Fruit fly (Drosophila melanogaster): ENCODE data around the gene CG14143.

The CG14143 gene

dm6 chr3L:11096195-11096908 is 38.4 kb upstream of the CG14143 start, which contains the start of the genes CG46439, Iyd and CG33947 (continued):
- TF ChIP-seq Doc2 (GFP tag; IDR thresholded peaks at IDR 0.05), result no peak
- no peak for TF ChIP-seq nerfin-1 (tag; optimal IDR thresholded peaks at IDR 0.05)
- TF ChIP-seq tll (GFP tag; optimal IDR thresholded peaks at IDR 0.05), result no peak
- TF ChIP-seq CG7556 (GFP tag; optimal IDR thresholded peaks at IDR 0.05), result peak; percentile 24
- peak; percentile 37 for TF ChIP-seq CG2116 (GFP tag; optimal IDR thresholded peaks at IDR 0.05)
- TF ChIP-seq CG15011 (GFP tag; optimal IDR thresholded peaks at IDR 0.05), result no peak
- no peak for TF ChIP-seq repo (GFP tag; optimal IDR thresholded peaks at IDR 0.05)
- no peak for TF ChIP-seq zf30C (GFP tag; optimal IDR thresholded peaks at IDR 0.05)
- peak; percentile 24; the same call in 1 of the 2 replicates for TF ChIP-seq CG6689 (GFP tag; IDR thresholded peaks at IDR 0.05)
- TF ChIP-seq CG43689 (GFP tag; IDR thresholded peaks at IDR 0.05), result no peak
- TF ChIP-seq bsh (GFP tag; optimal IDR thresholded peaks at IDR 0.05), result peak in 1 of 2 experiments; percentile 77
- no peak for TF ChIP-seq gro (GFP tag; optimal IDR thresholded peaks at IDR 0.05)
- no peak for TF ChIP-seq CG9215 (GFP tag; IDR thresholded peaks at IDR 0.05)
- no peak for TF ChIP-seq sima (GFP tag; optimal IDR thresholded peaks at IDR 0.05)
- TF ChIP-seq row (GFP tag; IDR thresholded peaks at IDR 0.05), result peak; percentile 35; the same call in 1 of the 3 replicates
- no peak for TF ChIP-seq wdn (GFP tag; IDR thresholded peaks at IDR 0.05)
- peak; percentile 93 for TF ChIP-seq Myb (GFP tag; optimal IDR thresholded peaks at IDR 0.05)
- peak; percentile 23 for TF ChIP-seq CTCF (GFP tag; optimal IDR thresholded peaks at IDR 0.05)
- peak; percentile 60 for TF ChIP-seq sqz (GFP tag; optimal IDR thresholded peaks at IDR 0.05)
- TF ChIP-seq CG7786 (GFP tag; optimal IDR thresholded peaks at IDR 0.05), result no peak
- no peak for TF ChIP-seq Ada2b (GFP tag; IDR thresholded peaks at IDR 0.05)
- no peak for TF ChIP-seq CG30403 (GFP tag; optimal IDR thresholded peaks at IDR 0.05)
- TF ChIP-seq luna (GFP tag; optimal IDR thresholded peaks at IDR 0.05), result no peak
- no peak for TF ChIP-seq CG11398 (GFP tag; optimal IDR thresholded peaks at IDR 0.05)
- peak; percentile 37; the same call in 1 of the 2 replicates for TF ChIP-seq Bgb (GFP tag; IDR thresholded peaks at IDR 0.05; ENCODE audit: partially characterized antibody)
- TF ChIP-seq Taf1 (GFP tag; IDR thresholded peaks at IDR 0.05), result no peak
- peak; percentile 70 to 93 for TF ChIP-seq crp (GFP tag; optimal IDR thresholded peaks at IDR 0.05)
- TF ChIP-seq Lim3 (GFP tag; IDR thresholded peaks at IDR 0.05), result no peak
- no peak for TF ChIP-seq hkb (optimal IDR thresholded peaks at IDR 0.05)
- TF ChIP-seq hkb (GFP tag; IDR thresholded peaks at IDR 0.05), result peak; percentile 37; the same call in 1 of the 2 replicates
- TF ChIP-seq E2f1 (GFP tag; IDR thresholded peaks at IDR 0.05), result peak; percentile 55; the same call in 1 of the 2 replicates
- 0 out of 3 replicates have a peak, but pooled peaks have one; percentile 6 for TF ChIP-seq Optix (GFP tag; IDR thresholded peaks at IDR 0.05)
- TF ChIP-seq dan (GFP tag; IDR thresholded peaks at IDR 0.05), result no peak
- TF ChIP-seq fd102C (GFP tag; optimal IDR thresholded peaks at IDR 0.05), result no peak
- no peak for TF ChIP-seq slou (GFP tag; optimal IDR thresholded peaks at IDR 0.05)
- 0 out of 3 replicates have a peak, but pooled peaks have one; percentile 31 for TF ChIP-seq Doc3 (GFP tag; IDR thresholded peaks at IDR 0.05; ENCODE audit: partially characterized antibody)
- no peak for TF ChIP-seq gsb (GFP tag; IDR thresholded peaks at IDR 0.05)
- TF ChIP-seq dimm (GFP tag; IDR thresholded peaks at IDR 0.05), result no peak
- no peak for TF ChIP-seq p53 (GFP tag; optimal IDR thresholded peaks at IDR 0.05)
- no peak for TF ChIP-seq Hsf (GFP tag; optimal IDR thresholded peaks at IDR 0.05)
- TF ChIP-seq CG4854 (GFP tag; optimal IDR thresholded peaks at IDR 0.05), result no peak
- TF ChIP-seq CG4360 (GFP tag; IDR thresholded peaks at IDR 0.05), result peak; percentile 38; the same call in 1 of the 2 replicates
- TF ChIP-seq CG11560 (tag; IDR thresholded peaks at IDR 0.05), result no peak
- no peak for TF ChIP-seq CG3838 (GFP tag; optimal IDR thresholded peaks at IDR 0.05)
- no peak for TF ChIP-seq CG10147 (GFP tag; optimal IDR thresholded peaks at IDR 0.05)
- no peak for TF ChIP-seq CG12942 (GFP tag; optimal IDR thresholded peaks at IDR 0.05)
- peak; percentile 37 for TF ChIP-seq MESR4 (GFP tag; optimal IDR thresholded peaks at IDR 0.05)
- 0 out of 3 replicates have a peak, but pooled peaks have one; percentile 19 for TF ChIP-seq C15 (GFP tag; IDR thresholded peaks at IDR 0.05)
- no peak for TF ChIP-seq CG12071 (GFP tag; optimal IDR thresholded peaks at IDR 0.05)
- TF ChIP-seq CG15269 (tag; optimal IDR thresholded peaks at IDR 0.05), result peak; percentile 32
- no peak for TF ChIP-seq jing (GFP tag; optimal IDR thresholded peaks at IDR 0.05)

All from whole organism, embryonic.